Fruit fly (Drosophila melanogaster): ENCODE results near the gene Galphaf.
A peak's percentile ranks its signal among the peaks of the same experiment; 100 is the strongest.

Galphaf gene

DNA sequence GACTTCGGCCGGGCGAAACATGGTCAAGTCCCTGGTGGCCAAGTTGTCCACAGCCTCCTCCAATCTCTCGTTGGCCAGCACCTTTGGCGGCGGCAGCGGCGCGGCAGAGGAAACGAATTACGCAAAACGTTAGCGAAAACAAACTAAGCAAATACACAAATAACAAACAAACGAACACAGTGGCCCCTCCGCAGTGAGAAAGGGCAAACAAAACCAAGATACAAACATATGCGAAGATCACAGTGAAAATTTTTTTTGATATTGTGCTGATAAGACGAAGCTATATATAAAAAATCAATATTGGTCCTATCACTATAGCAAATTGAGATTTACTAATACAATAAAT, 46.4 kb upstream of the Galphaf start (continued):
- TF ChIP-seq CG10565 (GFP tag; optimal IDR thresholded peaks at IDR 0.05) (no peak), ara (GFP tag; IDR thresholded peaks at IDR 0.05) (0 out of 2 replicates have a peak, but pooled peaks have one; percentile 21), Sry-δ (GFP tag; optimal IDR thresholded peaks at IDR 0.05) (no peak), CG18619 (GFP tag; optimal IDR thresholded peaks at IDR 0.05) (no peak), luna (GFP tag; optimal IDR thresholded peaks at IDR 0.05) (no peak), CG4707 (GFP tag; optimal IDR thresholded peaks at IDR 0.05) (no peak), cad (GFP tag; optimal IDR thresholded peaks at IDR 0.05) (no peak), CG11695 (GFP tag; IDR thresholded peaks at IDR 0.05) (no peak), CG14014 (GFP tag; IDR thresholded peaks at IDR 0.05) (no peak), Ets65A (GFP tag) (no peak), btn (GFP tag; optimal IDR thresholded peaks at IDR 0.05) (no peak), CG14965 (GFP tag; optimal IDR thresholded peaks at IDR 0.05; ENCODE audit: borderline replicate concordance) (no peak), CG10274 (GFP tag; optimal IDR thresholded peaks at IDR 0.05) (no peak), Sry-β (GFP tag; optimal IDR thresholded peaks at IDR 0.05) (no peak), disco-r (GFP tag; optimal IDR thresholded peaks at IDR 0.05) (no peak), sens (GFP tag) (peak; percentile 59), sr (GFP tag; IDR thresholded peaks at IDR 0.05) (no peak), caup (GFP tag; optimal IDR thresholded peaks at IDR 0.05; ENCODE audit: severe bottlenecking) (no peak), CG9797 (GFP tag; optimal IDR thresholded peaks at IDR 0.05) (no peak), CG2116 (GFP tag; optimal IDR thresholded peaks at IDR 0.05) (no peak), Lim3 (GFP tag; IDR thresholded peaks at IDR 0.05) (no peak), ato (GFP tag; IDR thresholded peaks at IDR 0.05; ENCODE audit: partially characterized antibody) (no peak), Fer3 (tag; optimal IDR thresholded peaks at IDR 0.05) (no peak), pan (optimal IDR thresholded peaks at IDR 0.05) (no peak), pan (GFP tag; optimal IDR thresholded peaks at IDR 0.05 in 1 of 2, IDR thresholded peaks at IDR 0.05 in 1 of 2) (no peak), tna (GFP tag; IDR thresholded peaks at IDR 0.05; ENCODE audit: partially characterized antibody) (no peak), CG7928 (GFP tag; optimal IDR thresholded peaks at IDR 0.05) (no peak), CG18599 (GFP tag; optimal IDR thresholded peaks at IDR 0.05) (peak; percentile 56), MBD-R2 (GFP tag; IDR thresholded peaks at IDR 0.05) (no peak), Mes4 (GFP tag; optimal IDR thresholded peaks at IDR 0.05) (no peak), CG12071 (GFP tag; optimal IDR thresholded peaks at IDR 0.05) (no peak), aop (GFP tag; IDR thresholded peaks at IDR 0.05) (no peak), ewg (GFP tag; optimal IDR thresholded peaks at IDR 0.05) (no peak), az2 (GFP tag; optimal IDR thresholded peaks at IDR 0.05) (no peak), Dref (GFP tag; IDR thresholded peaks at IDR 0.05) (no peak), sc (optimal IDR thresholded peaks at IDR 0.05) (no peak), sc (GFP tag; optimal IDR thresholded peaks at IDR 0.05) (no peak), tup (GFP tag; optimal IDR thresholded peaks at IDR 0.05) (no peak), Taf1 (GFP tag; IDR thresholded peaks at IDR 0.05) (no peak), CG8089 (GFP tag; optimal IDR thresholded peaks at IDR 0.05) (peak; percentile 24), Rfx (GFP tag; IDR thresholded peaks at IDR 0.05) (peak; percentile 53), C15 (GFP tag; IDR thresholded peaks at IDR 0.05) (no peak), Doc2 (GFP tag; IDR thresholded peaks at IDR 0.05) (no peak), knrl (GFP tag; IDR thresholded peaks at IDR 0.05; ENCODE audit: partially characterized antibody) (no peak), sna (GFP tag; IDR thresholded peaks at IDR 0.05; ENCODE audit: partially characterized antibody) (no peak), Hand (GFP tag; optimal IDR thresholded peaks at IDR 0.05) (no peak), CG5245 (GFP tag; optimal IDR thresholded peaks at IDR 0.05) (no peak), CG15601 (tag; optimal IDR thresholded peaks at IDR 0.05) (no peak), br (optimal IDR thresholded peaks at IDR 0.05) (no peak), HmgZ (tag; optimal IDR thresholded peaks at IDR 0.05) (no peak), Elba2 (GFP tag; optimal IDR thresholded peaks at IDR 0.05) (no peak), CG13296 (GFP tag; optimal IDR thresholded peaks at IDR 0.05) (no peak), CG17612 (GFP tag; IDR thresholded peaks at IDR 0.05) (no peak), CG11696 (GFP tag; IDR thresholded peaks at IDR 0.05) (no peak)

All from whole organism, embryonic.